Worm (Caenorhabditis elegans) whole organism, mixed stage, embryonic: ENCODE measurements around the gene C09E7.7.

ENCODE experiments used
- blmp-1 ChIP-seq: fragments of 150-350 bp; optimal IDR thresholded peaks from 2 replicates; lab custom pipeline; 2014; ENCODE audit warnings: missing biosample characterization, missing genetic modification characterization
- ceh-43 ChIP-seq: fragments of 200-800 bp; sonication (Bioruptor generic); optimal IDR thresholded peaks from 2 replicates; lab custom pipeline; 2018; ENCODE audit warnings: mild to moderate bottlenecking, missing genetic modification characterization, moderate library complexity, missing compliant biosample characterization
- elt-3 ChIP-seq: fragments of 150-350 bp; optimal IDR thresholded peaks from 2 replicates; lab custom pipeline; 2014; ENCODE audit warnings: missing biosample characterization, missing genetic modification characterization
- lsy-2 ChIP-seq: fragments of 150-350 bp; optimal IDR thresholded peaks from 2 replicates; lab custom pipeline; 2014; ENCODE audit warnings: missing biosample characterization, missing genetic modification characterization
- nhr-237 ChIP-seq: fragments of 150-350 bp; optimal IDR thresholded peaks from 2 replicates; lab custom pipeline; 2014; ENCODE audit warnings: missing biosample characterization, missing genetic modification characterization
- nhr-28 ChIP-seq: fragments of 150-350 bp; optimal IDR thresholded peaks from 2 replicates; lab custom pipeline; 2014; ENCODE audit warnings: missing biosample characterization, missing genetic modification characterization
- snpc-4 ChIP-seq: fragments of 150-350 bp; optimal IDR thresholded peaks from 2 replicates; lab custom pipeline; 2014; ENCODE audit warnings: missing biosample characterization, missing genetic modification characterization
- sptf-1 ChIP-seq: sonication (generic microtip); optimal IDR thresholded peaks from 2 replicates; lab custom pipeline; 2017; ENCODE audit warnings: mild to moderate bottlenecking, missing genetic modification characterization, moderate library complexity, missing compliant biosample characterization
- unc-39 ChIP-seq: fragments of 150-350 bp; optimal IDR thresholded peaks from 2 replicates; lab custom pipeline; 2014; ENCODE audit warnings: missing biosample characterization, missing genetic modification characterization
- zip-8 ChIP-seq: fragments of 150-350 bp; optimal IDR thresholded peaks from 2 replicates; lab custom pipeline; 2014; ENCODE audit warnings: missing biosample characterization, missing genetic modification characterization
- ztf-11 ChIP-seq: fragments of 150-350 bp; optimal IDR thresholded peaks from 2 replicates; lab custom pipeline; 2014; ENCODE audit warnings: missing biosample characterization, missing genetic modification characterization

ce11 chrIII:6579398-6579797 lies 28.4 kb upstream of the C09E7.7 start, which contains the start of gene F27B3.8:
- no peak for TF ChIP-seq zip-8 (tag; lab: Kevin White, UChicago)
- no peak for TF ChIP-seq nhr-237
- TF ChIP-seq ceh-43, result no peak
- no peak for TF ChIP-seq elt-3
- no peak for TF ChIP-seq snpc-4 (tag; lab: Kevin White, UChicago)
- no peak for TF ChIP-seq unc-39 (tag; lab: Kevin White, UChicago)
- no peak for TF ChIP-seq sptf-1
- no peak for TF ChIP-seq blmp-1
- TF ChIP-seq lsy-2, result no peak
- TF ChIP-seq ztf-11 (tag; lab: Kevin White, UChicago), result no peak
- TF ChIP-seq nhr-28 (tag; lab: Kevin White, UChicago), result no peak
